Worm (Caenorhabditis elegans) whole organism, young adult: ENCODE results near the gene T05A8.6.

ENCODE experiments used
- B0019.2 ChIP-seq: fragments of 200-800 bp; sonication (Bioruptor generic); conservative IDR thresholded peaks from 2 replicates; pipeline ENCODE4 v1.3.6; 2022; ENCODE audit warnings: missing genetic modification reagents, missing genetic modification characterization, missing compliant biosample characterization
- B0035.1 ChIP-seq: sonication (generic microtip); optimal IDR thresholded peaks from 2 replicates; lab custom pipeline; 2016; ENCODE audit warnings: missing genetic modification characterization, mild to moderate bottlenecking, missing compliant biosample characterization, missing genotype, missing genetic modification reagents
- B0261.1 ChIP-seq: sonication (generic microtip); optimal IDR thresholded peaks from 2 replicates; lab custom pipeline; 2016; ENCODE audit warnings: mild to moderate bottlenecking, missing genetic modification characterization, moderate library complexity, missing compliant biosample characterization
- D2030.7 ChIP-seq: fragments of 200-800 bp; sonication (Bioruptor generic); IDR thresholded peaks from 2 replicates; pipeline ENCODE4 v1.3.6; 2022; ENCODE audit warnings: missing genetic modification reagents, missing genetic modification characterization, missing compliant biosample characterization
- F10E7.11 ChIP-seq: sonication (generic microtip); optimal IDR thresholded peaks from 2 replicates; lab custom pipeline; 2017; ENCODE audit warnings: mild to moderate bottlenecking, missing genetic modification characterization, moderate library complexity, missing compliant biosample characterization
- F52B5.7 ChIP-seq: sonication (generic microtip); optimal IDR thresholded peaks from 2 replicates; lab custom pipeline; 2016; ENCODE audit warnings: mild to moderate bottlenecking, missing genetic modification characterization, missing compliant biosample characterization
- F57A8.1 ChIP-seq: fragments of 200-800 bp; sonication (Bioruptor generic); optimal IDR thresholded peaks from 2 replicates; lab custom pipeline; 2018; ENCODE audit warnings: mild to moderate bottlenecking, missing genetic modification characterization, moderate library complexity, missing compliant biosample characterization
- Y53G8AR.9 ChIP-seq: fragments of 200-800 bp; sonication (Bioruptor generic); conservative IDR thresholded peaks from 2 replicates; pipeline ENCODE4 v1.3.6; 2022; ENCODE audit warnings: missing genetic modification reagents, missing genetic modification characterization, missing compliant biosample characterization
- Y56A3A.18 ChIP-seq: fragments of 200-800 bp; sonication (Bioruptor generic); IDR thresholded peaks from 2 replicates; pipeline ENCODE4 v1.3.6; 2022; ENCODE audit warnings: missing genetic modification reagents, missing genetic modification characterization, missing compliant biosample characterization
- Y67H2A.10 ChIP-seq: fragments of 200-800 bp; sonication (Bioruptor generic); conservative IDR thresholded peaks from 2 replicates; pipeline ENCODE4 v1.3.6; 2022; ENCODE audit warnings: missing genetic modification reagents, missing genetic modification characterization, missing compliant biosample characterization
- akir-1 ChIP-seq: fragments of 200-800 bp; sonication (Bioruptor generic); optimal IDR thresholded peaks from 2 replicates; lab custom pipeline; 2018; ENCODE audit warnings: mild to moderate bottlenecking, missing genetic modification characterization, moderate library complexity, missing compliant biosample characterization
- athp-1 ChIP-seq: sonication (generic microtip); optimal IDR thresholded peaks from 2 replicates; lab custom pipeline; 2017; ENCODE audit warnings: mild to moderate bottlenecking, missing genetic modification characterization, missing compliant biosample characterization
- attf-5 ChIP-seq: fragments of 200-800 bp; sonication (Bioruptor generic); optimal IDR thresholded peaks from 2 replicates; lab custom pipeline; 2018; ENCODE audit warnings: mild to moderate bottlenecking, missing genetic modification characterization, missing compliant biosample characterization
- bed-1 ChIP-seq: fragments of 200-800 bp; sonication (Bioruptor generic); IDR thresholded peaks from 2 replicates; pipeline ENCODE4 v1.3.6; 2022; ENCODE audit warnings: missing genetic modification reagents, missing genetic modification characterization, missing compliant biosample characterization
- cebp-2 ChIP-seq: fragments of 200-800 bp; sonication (Bioruptor generic); IDR thresholded peaks from 2 replicates; pipeline ENCODE4 v1.3.6; 2022; ENCODE audit warnings: missing genetic modification characterization, missing compliant biosample characterization
- ceh-40 ChIP-seq: fragments of 200-800 bp; sonication (Bioruptor generic); IDR thresholded peaks from 2 replicates; pipeline ENCODE4 v1.3.6; 2022; ENCODE audit warnings: missing genetic modification characterization, missing compliant biosample characterization
- die-1 ChIP-seq: sonication (generic microtip); optimal IDR thresholded peaks from 2 replicates; lab custom pipeline; 2016; ENCODE audit warnings: missing genotype, mild to moderate bottlenecking, missing genetic modification characterization, missing compliant biosample characterization
- dpl-1 ChIP-seq: fragments of 150-350 bp; optimal IDR thresholded peaks from 2 replicates; lab custom pipeline; 2014; ENCODE audit warnings: missing biosample characterization, missing genetic modification reagents, missing genetic modification characterization
- egrh-3 ChIP-seq: fragments of 200-800 bp; sonication (Bioruptor generic); IDR thresholded peaks from 2 replicates; pipeline ENCODE4 v1.3.6; 2022; ENCODE audit warnings: missing genetic modification reagents, missing genetic modification characterization, missing compliant biosample characterization
- ekl-4 ChIP-seq: fragments of 200-800 bp; sonication (Bioruptor generic); IDR thresholded peaks from 2 replicates; pipeline ENCODE4 v1.3.6; 2022; ENCODE audit warnings: missing genetic modification reagents, missing genetic modification characterization, missing compliant biosample characterization
- him-1 ChIP-seq: sonication (generic microtip); optimal IDR thresholded peaks from 2 replicates; lab custom pipeline; 2016; ENCODE audit warnings: missing genotype, missing genetic modification reagents, missing genetic modification characterization, missing compliant biosample characterization
- hmg-1.2 ChIP-seq: fragments of 200-800 bp; sonication (Bioruptor generic); IDR thresholded peaks from 2 replicates; pipeline ENCODE4 v1.3.6; 2022; ENCODE audit warnings: missing genetic modification reagents, missing genetic modification characterization, missing compliant biosample characterization
- hmg-20 ChIP-seq: fragments of 200-800 bp; sonication (Bioruptor generic); IDR thresholded peaks from 2 replicates; pipeline ENCODE4 v1.3.6; 2022; ENCODE audit warnings: missing genetic modification reagents, missing genetic modification characterization, missing compliant biosample characterization
- lag-1 ChIP-seq: fragments of 200-800 bp; sonication (Bioruptor generic); IDR thresholded peaks from 2 replicates; pipeline ENCODE4 v1.3.6; 2022; ENCODE audit warnings: missing genetic modification reagents, missing genetic modification characterization, missing compliant biosample characterization
- lin-26 ChIP-seq: fragments of 200-800 bp; sonication (Bioruptor generic); IDR thresholded peaks from 2 replicates; pipeline ENCODE4 v1.3.6; 2022; ENCODE audit warnings: missing genetic modification reagents, missing genetic modification characterization, missing compliant biosample characterization
- lin-54 ChIP-seq: fragments of 200-800 bp; sonication (Bioruptor generic); optimal IDR thresholded peaks from 2 replicates; lab custom pipeline; 2018; ENCODE audit warnings: mild to moderate bottlenecking, missing genetic modification characterization, missing compliant biosample characterization
- lsl-1 ChIP-seq: fragments of 200-800 bp; sonication (Bioruptor generic); optimal IDR thresholded peaks from 2 replicates; lab custom pipeline; 2018; ENCODE audit warnings: mild to moderate bottlenecking, missing genetic modification characterization, moderate library complexity, missing compliant biosample characterization
- lsy-27 ChIP-seq: sonication (generic microtip); optimal IDR thresholded peaks from 2 replicates; lab custom pipeline; 2017; ENCODE audit warnings: missing genetic modification characterization, mild to moderate bottlenecking, missing compliant biosample characterization, antibody characterized with exemption, missing genotype, borderline replicate concordance; ENCODE audit not compliant: insufficient read depth
- madf-6 ChIP-seq: fragments of 200-800 bp; sonication (Bioruptor generic); IDR thresholded peaks from 2 replicates; pipeline ENCODE4 v1.3.6; 2022; ENCODE audit warnings: missing genetic modification reagents, missing genetic modification characterization, missing compliant biosample characterization
- mcd-1 ChIP-seq: fragments of 200-800 bp; sonication (Bioruptor generic); IDR thresholded peaks from 2 replicates; pipeline ENCODE4 v1.3.6; 2022; ENCODE audit warnings: missing genetic modification reagents, missing genetic modification characterization, missing compliant biosample characterization
- mxl-1 ChIP-seq: sonication (generic microtip); optimal IDR thresholded peaks from 2 replicates; lab custom pipeline; 2016; ENCODE audit warnings: missing genetic modification characterization, missing compliant biosample characterization
- nfyb-1 ChIP-seq: fragments of 200-800 bp; sonication (Bioruptor generic); IDR thresholded peaks from 2 replicates; pipeline ENCODE4 v1.3.6; 2022; ENCODE audit warnings: missing genetic modification reagents, missing genetic modification characterization, missing compliant biosample characterization
- nhr-120 ChIP-seq: fragments of 200-800 bp; sonication (Bioruptor generic); IDR thresholded peaks from 2 replicates; pipeline ENCODE4 v1.3.6; 2022; ENCODE audit warnings: missing genetic modification characterization, missing compliant biosample characterization
- nhr-27 ChIP-seq: fragments of 200-800 bp; sonication (Bioruptor generic); optimal IDR thresholded peaks from 2 replicates; lab custom pipeline; 2018; ENCODE audit warnings: mild to moderate bottlenecking, missing genetic modification characterization, moderate library complexity, missing compliant biosample characterization
- nhr-80 ChIP-seq: sonication (generic microtip); optimal IDR thresholded peaks from 2 replicates; lab custom pipeline; 2016; ENCODE audit warnings: missing genetic modification characterization, missing compliant biosample characterization
- pbrm-1 ChIP-seq: fragments of 200-800 bp; sonication (Bioruptor generic); IDR thresholded peaks from 2 replicates; pipeline ENCODE4 v1.3.6; 2022; ENCODE audit warnings: missing genetic modification reagents, missing genetic modification characterization, missing compliant biosample characterization
- pha-4 ChIP-seq: fragments of 150-350 bp; sonication (generic microtip); optimal IDR thresholded peaks from 2 replicates; lab custom pipeline; 2014; ENCODE audit warnings: missing biosample characterization, missing genetic modification reagents, missing genetic modification characterization
- rpc-1 ChIP-seq, 2 experiments: fragments of 150-350 bp in 1 of 2; sonication (generic microtip) in 1 of 2; optimal IDR thresholded peaks; 2 replicates each; lab custom pipeline; 2014 to 2018; ENCODE audit warnings: missing biosample characterization in 1 of 2, missing genetic modification characterization in 1 of 2, missing genetic modification reagents in 1 of 2, missing genotype in 1 of 2
- sdz-38 ChIP-seq: sonication (generic microtip); optimal IDR thresholded peaks from 2 replicates; lab custom pipeline; 2016; ENCODE audit warnings: missing genotype, missing genetic modification characterization, missing compliant biosample characterization
- snpc-4 ChIP-seq, 5 experiments: fragments of 150-350 bp in 1 of 5; sonication (generic microtip) in 4 of 5; optimal IDR thresholded peaks; 2 replicates each; lab custom pipeline; 2014 to 2018; ENCODE audit warnings: missing genetic modification characterization in 5 of 5, missing biosample characterization in 3 of 5, antibody characterized with exemption in 2 of 5, mild to moderate bottlenecking in 2 of 5, missing compliant biosample characterization in 2 of 5, missing genotype in 2 of 5, moderate library complexity in 2 of 5, missing genetic modification reagents in 1 of 5
- tbp1 ChIP-seq: fragments of 200-800 bp; sonication (Bioruptor generic); optimal IDR thresholded peaks from 2 replicates; lab custom pipeline; 2018; ENCODE audit warnings: mild to moderate bottlenecking, missing genetic modification characterization, missing compliant biosample characterization
- unc-130 ChIP-seq: sonication (generic microtip); optimal IDR thresholded peaks from 2 replicates; lab custom pipeline; 2016; ENCODE audit warnings: missing genetic modification reagents, missing genetic modification characterization, missing compliant biosample characterization
- zfh-2 ChIP-seq: fragments of 200-800 bp; sonication (Bioruptor generic); conservative IDR thresholded peaks from 2 replicates; pipeline ENCODE4 v1.3.6; 2022; ENCODE audit warnings: missing genetic modification reagents, missing genetic modification characterization, missing compliant biosample characterization
- ztf-18 ChIP-seq: sonication (generic microtip); optimal IDR thresholded peaks from 2 replicates; lab custom pipeline; 2016; ENCODE audit warnings: missing genotype, mild to moderate bottlenecking, missing genetic modification characterization, missing compliant biosample characterization
- ztf-22 ChIP-seq: fragments of 200-800 bp; sonication (Bioruptor generic); optimal IDR thresholded peaks from 2 replicates; lab custom pipeline; 2018; ENCODE audit warnings: mild to moderate bottlenecking, missing genetic modification characterization, moderate library complexity, missing compliant biosample characterization
- ztf-25 ChIP-seq: fragments of 200-800 bp; sonication (Bioruptor generic); IDR thresholded peaks from 2 replicates; pipeline ENCODE4 v1.3.6; 2022; ENCODE audit warnings: missing genetic modification reagents, missing genetic modification characterization, missing compliant biosample characterization

Gene T05A8.6

ce11 chrII:2735644-2736043 is 3.9 kb downstream of the T05A8.6 start:
- no peak for TF ChIP-seq akir-1 (GFP tag; lab: Kevin White, UChicago)
- TF ChIP-seq lin-54, result peak; percentile 13
- no peak for TF ChIP-seq F57A8.1 (GFP tag; lab: Kevin White, UChicago)
- TF ChIP-seq ztf-25, result peak; percentile 62; the same call in 1 of the 2 replicates
- TF ChIP-seq tbp1 (GFP tag; lab: Kevin White, UChicago), result peak; percentile 86
- TF ChIP-seq lin-26 (GFP tag; lab: Robert Waterston, UW), result peak; percentile 76
- TF ChIP-seq B0019.2 (GFP tag; lab: Robert Waterston, UW), result no peak
- TF ChIP-seq hmg-1.2, result peak; percentile 55
- no peak for TF ChIP-seq dpl-1 (GFP tag; lab: Kevin White, UChicago)
- TF ChIP-seq ztf-22, result no peak
- peak; percentile 68; the same call in 1 of the 2 replicates for TF ChIP-seq nfyb-1 (GFP tag; lab: Robert Waterston, UW)
- TF ChIP-seq egrh-3 (GFP tag; lab: Robert Waterston, UW), result peak; percentile 72
- 0 out of 2 replicates have a peak, but pooled peaks have one; percentile 42 for TF ChIP-seq ceh-40
- no peak for TF ChIP-seq pha-4 (tag; lab: Kevin White, UChicago)
- peak; percentile 35; the same call in 1 of the 2 replicates for TF ChIP-seq pbrm-1 (GFP tag; lab: Robert Waterston, UW)
- no peak for TF ChIP-seq ekl-4 (GFP tag; lab: Robert Waterston, UW)
- TF ChIP-seq attf-5 (GFP tag; lab: Kevin White, UChicago), result no peak
- TF ChIP-seq him-1 (tag; lab: Kevin White, UChicago), result peak; percentile 59
- TF ChIP-seq die-1 (tag; lab: Kevin White, UChicago), result peak; percentile 48
- TF ChIP-seq D2030.7 (GFP tag; lab: Robert Waterston, UW), result peak; percentile 68
- peak; percentile 53; the same call in 1 of the 2 replicates for TF ChIP-seq madf-6 (GFP tag; lab: Robert Waterston, UW)
- TF ChIP-seq Y56A3A.18 (GFP tag; lab: Robert Waterston, UW), result peak; percentile 39; the same call in 1 of the 2 replicates
- TF ChIP-seq ztf-18 (tag; lab: Kevin White, UChicago), result peak; percentile 14
- no peak for TF ChIP-seq F52B5.7 (tag; lab: Kevin White, UChicago)
- TF ChIP-seq F10E7.11 (tag; lab: Kevin White, UChicago), result no peak
- TF ChIP-seq hmg-20 (GFP tag; lab: Robert Waterston, UW), result peak; percentile 46; the same call in 1 of the 2 replicates
- no peak for TF ChIP-seq unc-130
- TF ChIP-seq mcd-1 (GFP tag; lab: Robert Waterston, UW), result peak; percentile 52; the same call in 1 of the 2 replicates
- TF ChIP-seq snpc-4 (GFP tag; optimal IDR thresholded peaks at IDR 0.05; lab: Kevin White, UChicago), result no peak
- peak in 2 of 4 experiments; percentile 2 to 20 for TF ChIP-seq snpc-4 (tag; optimal IDR thresholded peaks at IDR 0.05; lab: Kevin White, UChicago)
- peak; percentile 43 for TF ChIP-seq zfh-2 (GFP tag; lab: Robert Waterston, UW)
- no peak for TF ChIP-seq sdz-38
- TF ChIP-seq nhr-27 (tag; lab: Kevin White, UChicago), result no peak
- TF ChIP-seq lsl-1 (GFP tag; lab: Kevin White, UChicago), result peak; percentile 5
- peak; percentile 74 for TF ChIP-seq B0261.1 (tag; lab: Kevin White, UChicago)
- peak; percentile 61; the same call in 1 of the 2 replicates for TF ChIP-seq cebp-2
- TF ChIP-seq mxl-1 (tag; lab: Kevin White, UChicago), result no peak
- TF ChIP-seq rpc-1 (optimal IDR thresholded peaks at IDR 0.05; lab: Kevin White, UChicago), result peak; percentile 50
- peak; percentile 75 for TF ChIP-seq rpc-1 (tag; optimal IDR thresholded peaks at IDR 0.05; lab: Kevin White, UChicago)

ce11 chrII:2735192-2735591 is 4.3 kb downstream of the T05A8.6 start, which contains the start of gene wdr-31:
TSS of gene wdr-31 (minus strand) at chrII:2735292.
- TF ChIP-seq athp-1 (tag; lab: Kevin White, UChicago) (no peak), nhr-80 (tag; lab: Kevin White, UChicago) (no peak), Y67H2A.10 (GFP tag; lab: Robert Waterston, UW) (no peak), bed-1 (no peak), lag-1 (GFP tag; lab: Robert Waterston, UW) (no peak), cebp-2 (no peak), nhr-120 (GFP tag; lab: Robert Waterston, UW) (no peak), B0035.1 (tag; lab: Kevin White, UChicago) (no peak), zfh-2 (GFP tag; lab: Robert Waterston, UW) (no peak), lin-54 (no peak), lsy-27 (tag; lab: Kevin White, UChicago) (no peak), Y53G8AR.9 (GFP tag; lab: Robert Waterston, UW) (no peak)
